Worm (Caenorhabditis elegans) whole organism, L3 larva: Measurements from ENCODE around the gene F32D8.13.
A peak's percentile ranks its signal among the peaks of the same experiment; 100 is the strongest.

Experiments
- R02D3.7 ChIP-seq: fragments of 150-350 bp; optimal IDR thresholded peaks from 2 replicates; lab custom pipeline; 2014; ENCODE audit warnings: missing biosample characterization, missing genetic modification characterization
- ZK546.5 ChIP-seq: sonication (generic microtip); optimal IDR thresholded peaks from 2 replicates; lab custom pipeline; 2017; ENCODE audit warnings: missing biosample characterization, missing genetic modification characterization
- aly-2 ChIP-seq: fragments of 150-350 bp; optimal IDR thresholded peaks from 2 replicates; lab custom pipeline; 2014; ENCODE audit warnings: missing biosample characterization, missing genetic modification characterization
- ama-1 ChIP-seq: fragments of 150-350 bp; optimal IDR thresholded peaks from 2 replicates; lab custom pipeline; 2018
- ceh-28 ChIP-seq: fragments of 150-350 bp; optimal IDR thresholded peaks from 2 replicates; lab custom pipeline; 2014; ENCODE audit warnings: missing biosample characterization, missing genetic modification reagents, missing genetic modification characterization
- ceh-82 ChIP-seq: fragments of 150-350 bp; optimal IDR thresholded peaks from 2 replicates; lab custom pipeline; 2014; ENCODE audit warnings: missing biosample characterization, missing genetic modification characterization
- elt-1 ChIP-seq: fragments of 150-350 bp; optimal IDR thresholded peaks from 2 replicates; lab custom pipeline; 2014; ENCODE audit warnings: missing biosample characterization, missing genetic modification characterization
- elt-2 ChIP-seq: sonication (generic microtip); optimal IDR thresholded peaks from 2 replicates; lab custom pipeline; 2016; ENCODE audit warnings: missing genetic modification reagents, mild to moderate bottlenecking, missing genetic modification characterization, missing compliant biosample characterization
- elt-3 ChIP-seq, 3 experiments: fragments of 150-350 bp in 1 of 3; sonication (generic microtip) in 2 of 3; optimal IDR thresholded peaks; 2 replicates in 2 of 3; 4 replicates in 1 of 3; lab custom pipeline; 2014 to 2017; ENCODE audit warnings: missing biosample characterization in 3 of 3, missing genetic modification characterization in 3 of 3
- fkh-2 ChIP-seq: fragments of 150-350 bp; optimal IDR thresholded peaks from 2 replicates; lab custom pipeline; 2014; ENCODE audit warnings: missing biosample characterization, missing genetic modification reagents, missing genetic modification characterization
- fos-1 ChIP-seq: fragments of 150-350 bp; optimal IDR thresholded peaks from 2 replicates; lab custom pipeline; 2014; ENCODE audit warnings: missing biosample characterization, missing genetic modification characterization
- jun-1 ChIP-seq: fragments of 150-350 bp; optimal IDR thresholded peaks from 2 replicates; lab custom pipeline; 2014; ENCODE audit warnings: missing biosample characterization, missing genetic modification reagents, missing genetic modification characterization
- lin-39 ChIP-seq: fragments of 150-350 bp; optimal IDR thresholded peaks from 2 replicates; lab custom pipeline; 2018; ENCODE audit warnings: missing biosample characterization, missing genetic modification reagents, missing genetic modification characterization
- lsy-12 ChIP-seq: sonication (generic microtip); optimal IDR thresholded peaks from 2 replicates; lab custom pipeline; 2016; ENCODE audit warnings: mild to moderate bottlenecking, missing genetic modification characterization, missing compliant biosample characterization
- mdl-1 ChIP-seq: fragments of 150-350 bp; optimal IDR thresholded peaks from 2 replicates; lab custom pipeline; 2014; ENCODE audit warnings: missing biosample characterization, missing genetic modification characterization
- nfya-1 ChIP-seq: sonication (generic microtip); optimal IDR thresholded peaks from 2 replicates; lab custom pipeline; 2017; ENCODE audit warnings: missing genetic modification characterization, mild to moderate bottlenecking, missing compliant biosample characterization, antibody characterized with exemption, moderate library complexity; ENCODE audit not compliant: insufficient read depth
- nhr-11 ChIP-seq: fragments of 150-350 bp; optimal IDR thresholded peaks from 2 replicates; lab custom pipeline; 2014; ENCODE audit warnings: missing biosample characterization, missing genetic modification characterization
- nhr-23 ChIP-seq: fragments of 150-350 bp; optimal IDR thresholded peaks from 2 replicates; lab custom pipeline; 2014; ENCODE audit warnings: missing biosample characterization, missing genetic modification reagents, missing genetic modification characterization
- nhr-237 ChIP-seq: fragments of 150-350 bp; optimal IDR thresholded peaks from 2 replicates; lab custom pipeline; 2014; ENCODE audit warnings: missing biosample characterization, missing genetic modification characterization
- nhr-25 ChIP-seq: sonication (generic microtip); optimal IDR thresholded peaks from 2 replicates; lab custom pipeline; 2017; ENCODE audit warnings: missing biosample characterization, missing genetic modification characterization
- nhr-28 ChIP-seq: fragments of 150-350 bp; optimal IDR thresholded peaks from 2 replicates; lab custom pipeline; 2014; ENCODE audit warnings: missing biosample characterization, missing genetic modification characterization
- nhr-43 ChIP-seq: sonication (generic microtip); optimal IDR thresholded peaks from 2 replicates; lab custom pipeline; 2016; ENCODE audit warnings: mild to moderate bottlenecking, missing genetic modification characterization, missing compliant biosample characterization; ENCODE audit not compliant: poor library complexity, severe bottlenecking
- pha-4 ChIP-seq: fragments of 150-350 bp; optimal IDR thresholded peaks from 2 replicates; lab custom pipeline; 2014; ENCODE audit warnings: missing biosample characterization, missing genetic modification reagents, missing genetic modification characterization
- pqm-1 ChIP-seq: fragments of 150-350 bp; optimal IDR thresholded peaks from 2 replicates; lab custom pipeline; 2017; ENCODE audit warnings: missing biosample characterization, missing genetic modification characterization, inconsistent platforms
- sea-2 ChIP-seq: fragments of 150-350 bp; sonication (generic microtip); optimal IDR thresholded peaks from 4 replicates; lab custom pipeline; 2014; ENCODE audit warnings: missing biosample characterization, missing genetic modification reagents, missing genetic modification characterization
- skn-1 ChIP-seq: fragments of 150-350 bp; optimal IDR thresholded peaks from 2 replicates; lab custom pipeline; 2014; ENCODE audit warnings: missing biosample characterization, missing genetic modification characterization
- unc-39 ChIP-seq: sonication (generic microtip); optimal IDR thresholded peaks from 4 replicates; lab custom pipeline; 2017; ENCODE audit warnings: missing biosample characterization, missing genetic modification characterization
- zag-1 ChIP-seq: fragments of 150-350 bp; optimal IDR thresholded peaks from 2 replicates; lab custom pipeline; 2014; ENCODE audit warnings: missing biosample characterization, missing genetic modification characterization
- ztf-4 ChIP-seq: fragments of 150-350 bp; optimal IDR thresholded peaks from 2 replicates; lab custom pipeline; 2014; ENCODE audit warnings: missing biosample characterization, missing genetic modification characterization

Gene F32D8.13

DNA sequence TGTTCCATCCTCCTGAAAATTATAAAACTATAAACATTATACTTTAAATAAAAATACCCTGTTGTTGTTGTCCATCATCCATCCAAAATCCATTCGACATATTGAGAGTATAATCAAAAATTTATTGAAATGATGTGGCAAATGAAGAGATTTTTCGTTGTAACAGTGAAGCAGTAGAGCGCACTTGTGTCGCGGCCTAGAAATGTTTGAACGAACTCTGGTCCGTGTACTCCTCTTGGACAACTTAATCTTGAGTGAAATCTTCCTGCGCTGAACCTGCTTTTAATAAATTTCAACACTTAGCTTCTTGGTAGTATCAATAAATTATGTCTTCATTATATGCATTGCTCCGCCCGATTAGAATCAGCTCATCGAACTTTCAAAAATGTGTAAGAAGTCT, 1.7 kb downstream of the F32D8.13 start, which contains the start of the genes F32D8.14 and F32D8.5 (continued):
- TF ChIP-seq elt-2 (tag; lab: Kevin White, UChicago) (peak; percentile 42), elt-1 (tag; lab: Kevin White, UChicago) (peak; percentile 65), unc-39 (tag; lab: Kevin White, UChicago) (no peak)

DNA sequence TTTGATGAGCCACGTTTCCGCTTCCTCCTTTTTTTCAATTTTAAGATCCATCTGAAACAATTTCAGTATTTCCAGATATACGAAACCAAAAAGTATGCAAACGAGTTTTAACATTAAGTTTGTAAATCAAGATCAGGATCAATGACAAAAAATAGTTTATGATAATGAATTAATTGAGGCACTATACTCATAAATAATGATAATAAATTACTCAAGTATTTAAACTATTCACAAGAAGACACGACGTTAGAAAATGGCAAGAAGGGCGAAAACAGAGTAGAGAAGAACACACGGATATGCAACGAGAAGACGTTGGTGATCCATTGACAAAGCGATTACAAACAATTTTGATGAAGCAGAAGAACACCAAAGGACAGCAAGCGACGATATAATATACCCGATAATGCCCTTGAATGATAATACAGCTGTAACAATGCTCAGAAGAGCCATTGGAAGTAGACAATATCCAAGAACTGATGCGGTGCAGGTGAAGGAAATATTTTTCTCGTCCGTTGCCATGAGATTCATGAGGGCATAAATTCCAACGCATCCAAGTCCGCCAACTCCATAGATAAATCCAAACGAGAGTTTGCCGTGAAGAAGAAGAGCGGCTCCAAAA, 2.7 kb downstream of the F32D8.13 start, which contains the start of gene F32D8.4:
F32D8.4 (minus strand) TSS at position 51 of the 619 bp plus-strand sequence.
- TF ChIP-seq unc-39 (tag; lab: Kevin White, UChicago) (no peak), ceh-82 (tag; lab: Kevin White, UChicago) (no peak), lsy-12 (tag; lab: Kevin White, UChicago) (no peak), lin-39 (tag; lab: Kevin White, UChicago) (no peak)

DNA sequence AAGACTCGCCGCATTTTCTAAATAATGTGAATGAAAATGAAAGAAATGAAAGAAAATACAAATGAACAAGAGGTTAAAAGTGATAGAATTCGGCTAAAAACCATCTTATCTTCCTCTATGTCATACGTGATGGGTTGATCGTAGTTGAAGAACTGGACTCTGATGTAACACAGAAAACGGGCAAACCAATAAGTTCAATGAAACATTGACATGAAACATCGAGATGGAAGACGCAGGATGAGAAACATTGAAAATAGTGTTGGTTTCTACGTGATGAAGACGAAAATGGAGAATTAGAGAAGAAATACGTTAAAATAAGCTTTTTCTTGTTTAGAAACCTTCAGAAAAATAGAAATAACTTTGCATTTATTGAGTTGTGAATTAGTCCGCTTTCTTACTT, 5.4 kb downstream of the F32D8.13 start, which contains the start of gene F32D8.12:
F32D8.12 (minus strand) TSS at position 48 of the 400 bp plus-strand sequence.
- TF ChIP-seq nhr-23 (tag; lab: Kevin White, UChicago) (peak; percentile 77), pqm-1 (peak; percentile 57), elt-2 (tag; lab: Kevin White, UChicago) (peak; percentile 39), nhr-43 (tag; lab: Kevin White, UChicago) (peak; percentile 65), lsy-12 (tag; lab: Kevin White, UChicago) (no peak), nhr-11 (tag; lab: Kevin White, UChicago) (no peak), nhr-25 (tag; lab: Kevin White, UChicago) (no peak), pha-4 (tag; lab: Kevin White, UChicago) (peak; percentile 35), ZK546.5 (tag; lab: Kevin White, UChicago) (no peak), nfya-1 (tag; lab: Kevin White, UChicago) (peak; percentile 47), ceh-28 (tag; lab: Kevin White, UChicago) (peak; percentile 9)

DNA sequence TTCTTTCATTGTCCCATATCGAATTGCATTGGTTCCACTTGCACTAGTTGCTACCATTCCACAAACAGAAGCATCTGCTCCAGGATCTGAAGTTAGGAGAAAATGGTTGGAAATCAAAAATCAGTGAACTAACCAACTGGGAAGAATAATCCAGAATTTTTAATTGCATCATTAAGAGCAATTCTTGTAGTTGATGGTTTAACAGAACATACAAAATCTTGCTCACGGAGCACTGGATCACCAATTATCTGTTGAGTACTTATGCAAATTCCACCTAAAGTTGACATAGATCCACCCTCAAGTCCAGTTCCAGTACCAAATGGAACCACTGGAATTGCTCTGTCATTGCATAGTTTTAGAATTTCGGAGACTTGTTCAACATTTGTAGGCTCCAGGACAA, 6.6 kb downstream of the F32D8.13 start:
- TF ChIP-seq mdl-1 (tag; lab: Kevin White, UChicago) (no peak), R02D3.7 (tag; lab: Kevin White, UChicago) (no peak), ztf-4 (tag; lab: Kevin White, UChicago) (no peak), fkh-2 (no peak), nhr-23 (tag; lab: Kevin White, UChicago) (no peak), jun-1 (tag; lab: Kevin White, UChicago) (no peak), ama-1 (peak; percentile 63)

DNA sequence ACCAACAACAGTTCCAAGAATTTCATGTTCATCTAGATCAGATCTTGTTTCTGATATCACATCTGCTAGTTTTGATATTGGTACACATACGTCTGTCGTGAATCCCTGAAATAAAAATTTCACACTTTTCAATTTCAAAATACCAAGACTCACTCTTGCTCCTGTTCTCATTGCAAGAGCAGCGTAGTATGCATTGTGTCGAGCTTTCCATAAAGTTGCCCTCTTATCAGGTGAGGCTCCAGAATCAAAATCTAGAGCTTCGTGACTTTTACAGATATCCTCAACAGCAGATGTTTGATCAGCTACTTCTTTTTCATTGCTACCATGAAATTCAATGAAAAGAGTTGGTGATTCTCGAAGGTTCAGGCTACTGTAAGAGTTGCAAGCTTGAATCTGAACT, 7.3 kb downstream of the F32D8.13 start, which contains the start of gene F32D8.11:
F32D8.11 (minus strand) TSS at position 101 of the 400 bp plus-strand sequence.
- TF ChIP-seq ZK546.5 (tag; lab: Kevin White, UChicago) (no peak), ztf-4 (tag; lab: Kevin White, UChicago) (no peak), sea-2 (GFP tag; lab: Kevin White, UChicago) (no peak), zag-1 (tag; lab: Kevin White, UChicago) (no peak), nhr-28 (tag; lab: Kevin White, UChicago) (no peak), ama-1 (no peak), lsy-12 (tag; lab: Kevin White, UChicago) (no peak), elt-3 (tag; optimal IDR thresholded peaks at IDR 0.05; lab: Kevin White, UChicago) (no peak), pha-4 (tag; lab: Kevin White, UChicago) (no peak), unc-39 (tag; lab: Kevin White, UChicago) (no peak), fkh-2 (no peak), lin-39 (tag; lab: Kevin White, UChicago) (no peak), skn-1 (tag; lab: Kevin White, UChicago) (no peak), nhr-11 (tag; lab: Kevin White, UChicago) (no peak), elt-2 (tag; lab: Kevin White, UChicago) (no peak), fos-1 (tag; lab: Kevin White, UChicago) (no peak), nhr-237 (tag; lab: Kevin White, UChicago) (no peak), aly-2 (no peak), R02D3.7 (tag; lab: Kevin White, UChicago) (no peak)

DNA sequence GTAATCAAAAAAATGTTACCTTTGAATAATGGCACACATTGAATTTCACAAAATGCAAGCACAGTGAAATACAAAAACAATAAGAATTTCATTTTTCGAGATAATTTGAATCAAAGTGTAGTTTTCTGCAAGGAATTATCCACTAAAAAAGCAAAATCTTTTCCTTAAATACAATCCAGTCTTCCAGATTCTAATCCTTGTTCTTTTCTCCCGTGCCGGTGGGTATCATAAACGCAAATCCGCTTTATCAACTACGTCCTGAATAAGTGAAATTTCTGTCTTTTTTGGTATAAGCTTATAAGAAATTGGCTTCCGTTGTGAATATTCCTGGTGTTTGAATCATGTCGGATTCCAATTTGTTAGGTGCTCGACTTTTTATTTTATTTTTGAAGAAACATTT, 8.2 kb downstream of the F32D8.13 start:
- TF ChIP-seq unc-39 (tag; lab: Kevin White, UChicago) (no peak), nhr-43 (tag; lab: Kevin White, UChicago) (peak; percentile 23)
- TF ChIP-seq, all 47 proteins: peak for 1
